Comparison of ENCODE assay signal across 1 fruit fly cellular context in genomic region chr3L:11119901-11120418, dm6.
A peak's percentile ranks its signal among the peaks of the same experiment; 100 is the strongest.
TF ChIP-seq lines count a peak whose summit lies in the region.

No protein-coding gene starts in this region.

TF ChIP-seq in whole organism, embryonic, 481 proteins besides CTCF, POLR2A, EP300 and RAD21 (continued from another document):
- TF ChIP-seq HLHmδ (GFP tag; optimal IDR thresholded peaks at IDR 0.05; lab: Kevin White, UChicago), result no peak
- TF ChIP-seq Meics (GFP tag; optimal IDR thresholded peaks at IDR 0.05; lab: Kevin White, UChicago), result peak; percentile 50
- peak; percentile 5 for TF ChIP-seq lilli (GFP tag; optimal IDR thresholded peaks at IDR 0.05; lab: Kevin White, UChicago)
- TF ChIP-seq rib (GFP tag; IDR thresholded peaks at IDR 0.05; lab: Robert Waterston, UW), result peak; percentile 63
- no peak for TF ChIP-seq lbe (GFP tag; optimal IDR thresholded peaks at IDR 0.05; lab: Kevin White, UChicago)
- TF ChIP-seq pho (GFP tag; optimal IDR thresholded peaks at IDR 0.05; lab: Kevin White, UChicago), result no peak
- TF ChIP-seq Sry-β (GFP tag; optimal IDR thresholded peaks at IDR 0.05; lab: Kevin White, UChicago), result no peak
- no peak; the same call in 1 of the 2 replicates for TF ChIP-seq Bgb (GFP tag; IDR thresholded peaks at IDR 0.05; lab: Robert Waterston, UW; ENCODE audit: partially characterized antibody)
- TF ChIP-seq CG32772 (GFP tag; IDR thresholded peaks at IDR 0.05; lab: Robert Waterston, UW), result no peak
- TF ChIP-seq CG6854 (GFP tag; optimal IDR thresholded peaks at IDR 0.05; lab: Kevin White, UChicago), result peak; percentile 47
- TF ChIP-seq eyg (GFP tag; optimal IDR thresholded peaks at IDR 0.05; lab: Kevin White, UChicago), result no peak
- TF ChIP-seq CG17568 (GFP tag; optimal IDR thresholded peaks at IDR 0.05; lab: Kevin White, UChicago), result peak; percentile 22
- peak; percentile 6; the same call in 1 of the 2 replicates for TF ChIP-seq NFAT (GFP tag; IDR thresholded peaks at IDR 0.05; lab: Robert Waterston, UW)
- no peak for TF ChIP-seq CG9215 (GFP tag; IDR thresholded peaks at IDR 0.05; lab: Robert Waterston, UW)
TF ChIP-seq in whole organism, embryonic: peak in this region for 135.
